Worm (Caenorhabditis elegans): Measurements from ENCODE around the gene itr-1.

Gene itr-1

DNA sequence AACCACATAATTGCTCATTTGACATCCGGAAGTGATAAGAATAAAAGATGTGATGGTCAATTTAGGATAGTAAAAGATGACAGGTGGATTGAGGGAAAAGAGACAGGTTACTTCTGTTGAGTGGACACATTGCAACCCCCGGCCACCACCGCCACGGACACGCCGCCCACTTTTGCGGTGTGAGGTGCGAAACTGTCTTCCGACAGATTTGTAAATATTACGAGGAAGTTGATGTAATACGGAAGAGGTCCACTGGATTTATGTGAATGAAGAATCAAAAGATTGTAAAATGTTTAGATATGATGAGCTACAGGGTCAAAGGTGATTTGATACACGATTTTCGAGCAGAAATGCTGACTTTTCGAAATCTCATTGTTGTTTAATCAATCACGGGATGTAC lies 2.1 kb upstream of the itr-1 start, which contains the start of gene C08G9.2:
TSS of gene C08G9.2 (minus strand) at position 101 of the 400 bp plus-strand sequence.
- TF ChIP-seq ceh-82 (tag; optimal IDR thresholded peaks at IDR 0.05) (no peak), egl-27 (tag; optimal IDR thresholded peaks at IDR 0.05) (no peak), mdl-1 (tag; optimal IDR thresholded peaks at IDR 0.05) (no peak), nhr-43 (tag; optimal IDR thresholded peaks at IDR 0.05; ENCODE audit: poor library complexity, severe bottlenecking) (no peak), nhr-12 (tag; optimal IDR thresholded peaks at IDR 0.05) (no peak), nhr-28 (tag; optimal IDR thresholded peaks at IDR 0.05) (no peak), daf-12 (tag; optimal IDR thresholded peaks at IDR 0.05) (no peak), unc-39 (tag; optimal IDR thresholded peaks at IDR 0.05) (no peak), nhr-237 (tag; optimal IDR thresholded peaks at IDR 0.05) (no peak), nhr-11 (tag; optimal IDR thresholded peaks at IDR 0.05) (no peak), pha-4 (tag; optimal IDR thresholded peaks at IDR 0.05) (no peak), lin-15B (tag; optimal IDR thresholded peaks at IDR 0.05) (no peak), nhr-23 (tag; optimal IDR thresholded peaks at IDR 0.05) (no peak), ztf-11 (tag; optimal IDR thresholded peaks at IDR 0.05) (no peak), elt-2 (tag; optimal IDR thresholded peaks at IDR 0.05) (no peak)

ce11 chrIV:7679120-7679519 lies 4.1 kb downstream of the itr-1 start:
- no peak for TF ChIP-seq lin-39 (tag; optimal IDR thresholded peaks at IDR 0.05)
- no peak for TF ChIP-seq nhr-76 (tag; optimal IDR thresholded peaks at IDR 0.05)
- TF ChIP-seq egl-5 (tag; optimal IDR thresholded peaks at IDR 0.05): no peak
- no peak for TF ChIP-seq ceh-16 (tag; optimal IDR thresholded peaks at IDR 0.05)
- no peak for TF ChIP-seq lin-15B (tag; optimal IDR thresholded peaks at IDR 0.05)
- peak; percentile 83 for TF ChIP-seq elt-2 (tag; optimal IDR thresholded peaks at IDR 0.05)
- TF ChIP-seq pqm-1 (tag; optimal IDR thresholded peaks at IDR 0.05): peak; percentile 62
- TF ChIP-seq R02D3.7 (tag; optimal IDR thresholded peaks at IDR 0.05): no peak
- peak; percentile 69 for TF ChIP-seq pha-4 (tag; optimal IDR thresholded peaks at IDR 0.05)
- TF ChIP-seq jun-1 (tag; optimal IDR thresholded peaks at IDR 0.05): peak; percentile 43

ce11 chrIV:7689326-7689725 lies 14.4 kb downstream of the itr-1 start:
- TF ChIP-seq pqm-1 (tag; optimal IDR thresholded peaks at IDR 0.05): peak; percentile 23
- TF ChIP-seq daf-12 (tag; optimal IDR thresholded peaks at IDR 0.05): no peak
- TF ChIP-seq jun-1 (tag; optimal IDR thresholded peaks at IDR 0.05): no peak
- peak; percentile 85 for TF ChIP-seq elt-2 (tag; optimal IDR thresholded peaks at IDR 0.05)

ce11 chrIV:7692451-7692850 lies 17.5 kb downstream of the itr-1 start:
- TF ChIP-seq elt-1 (tag; optimal IDR thresholded peaks at IDR 0.05): no peak
- TF ChIP-seq ZK546.5 (tag; optimal IDR thresholded peaks at IDR 0.05): no peak
- TF ChIP-seq pqm-1 (tag; optimal IDR thresholded peaks at IDR 0.05): no peak
- no peak for TF ChIP-seq pha-4 (tag; optimal IDR thresholded peaks at IDR 0.05)
- no peak for TF ChIP-seq R02D3.7 (tag; optimal IDR thresholded peaks at IDR 0.05)
- no peak for TF ChIP-seq nhr-11 (tag; optimal IDR thresholded peaks at IDR 0.05)
- TF ChIP-seq hmg-11 (tag; optimal IDR thresholded peaks at IDR 0.05): no peak
- TF ChIP-seq lin-39 (tag; optimal IDR thresholded peaks at IDR 0.05): no peak
- no peak for TF ChIP-seq nhr-12 (tag; optimal IDR thresholded peaks at IDR 0.05)
- no peak for TF ChIP-seq nhr-25 (tag; optimal IDR thresholded peaks at IDR 0.05)
- TF ChIP-seq nfya-1 (tag; optimal IDR thresholded peaks at IDR 0.05; ENCODE audit: insufficient read depth): no peak
- TF ChIP-seq daf-12 (tag; optimal IDR thresholded peaks at IDR 0.05): no peak

DNA sequence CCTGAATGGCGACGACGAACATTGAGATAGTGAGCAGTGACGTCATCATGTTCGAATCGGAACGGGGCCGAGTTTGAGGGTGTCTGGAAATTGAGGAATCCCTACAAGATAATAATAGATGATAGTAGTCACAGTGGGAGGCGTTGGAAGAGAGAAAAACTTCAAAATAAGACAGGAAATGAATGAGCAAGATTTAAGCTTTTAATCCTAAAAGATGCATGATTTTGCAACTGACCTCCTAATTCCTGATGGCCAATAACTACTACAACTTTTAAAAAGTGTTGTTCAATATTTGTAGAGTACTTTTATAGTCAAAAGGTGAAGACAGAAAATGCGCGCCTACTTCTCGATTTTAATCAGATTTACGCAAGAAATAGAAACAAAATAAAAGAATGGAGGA lies 23.3 kb downstream of the itr-1 start, which contains the start of gene flp-13:
TSS of gene flp-13 (minus strand) at position 101 of the 400 bp plus-strand sequence.
- no peak for TF ChIP-seq jun-1 (tag; optimal IDR thresholded peaks at IDR 0.05)
- no peak for TF ChIP-seq ceh-16 (tag; optimal IDR thresholded peaks at IDR 0.05)
- no peak for TF ChIP-seq eor-1 (tag; optimal IDR thresholded peaks at IDR 0.05)
- no peak for TF ChIP-seq nhr-43 (tag; optimal IDR thresholded peaks at IDR 0.05; ENCODE audit: poor library complexity, severe bottlenecking)
- no peak for TF ChIP-seq nhr-11 (tag; optimal IDR thresholded peaks at IDR 0.05)
- no peak for TF ChIP-seq nhr-77 (tag; optimal IDR thresholded peaks at IDR 0.05)
- TF ChIP-seq mdl-1 (tag; optimal IDR thresholded peaks at IDR 0.05): no peak
- no peak for TF ChIP-seq elt-1 (tag; optimal IDR thresholded peaks at IDR 0.05)
- TF ChIP-seq pha-4 (tag; optimal IDR thresholded peaks at IDR 0.05): no peak
- no peak for TF ChIP-seq mml-1 (tag; optimal IDR thresholded peaks at IDR 0.05)
- TF ChIP-seq ceh-9 (tag; optimal IDR thresholded peaks at IDR 0.05): no peak
- no peak for TF ChIP-seq daf-12 (tag; optimal IDR thresholded peaks at IDR 0.05)
- TF ChIP-seq ceh-82 (tag; optimal IDR thresholded peaks at IDR 0.05): no peak
- no peak for TF ChIP-seq tbx-2 (tag; optimal IDR thresholded peaks at IDR 0.05)
- TF ChIP-seq elt-3 (tag; optimal IDR thresholded peaks at IDR 0.05): no peak
- TF ChIP-seq skn-1 (tag; optimal IDR thresholded peaks at IDR 0.05): no peak
- TF ChIP-seq nhr-76 (tag; optimal IDR thresholded peaks at IDR 0.05): no peak

Data from whole organism, L3 larva.